Worm (Caenorhabditis elegans) whole organism, early embryonic: ENCODE results near the gene prde-1.

ENCODE experiments used
- B0310.2 ChIP-seq: sonication (generic microtip); optimal IDR thresholded peaks from 2 replicates; lab custom pipeline; 2016; ENCODE audit warnings: mild to moderate bottlenecking, missing genetic modification characterization, missing compliant biosample characterization
- F13C5.2 ChIP-seq: sonication (generic microtip); optimal IDR thresholded peaks from 2 replicates; lab custom pipeline; 2017; ENCODE audit warnings: mild to moderate bottlenecking, missing genetic modification characterization, inconsistent platforms, missing compliant biosample characterization
- aly-1 ChIP-seq: sonication (generic microtip); optimal IDR thresholded peaks from 2 replicates; lab custom pipeline; 2016; ENCODE audit warnings: missing genetic modification characterization, missing compliant biosample characterization
- ama-1 ChIP-seq: fragments of 150-350 bp; optimal IDR thresholded peaks from 2 replicates; lab custom pipeline; 2014
- ceh-13 ChIP-seq: fragments of 200-800 bp; sonication (Bioruptor generic); optimal IDR thresholded peaks from 2 replicates; lab custom pipeline; 2018; ENCODE audit warnings: mild to moderate bottlenecking, missing genetic modification characterization, missing compliant biosample characterization
- ceh-36 ChIP-seq: sonication (generic microtip); optimal IDR thresholded peaks from 2 replicates; lab custom pipeline; 2016; ENCODE audit warnings: missing genetic modification characterization, inconsistent platforms, missing compliant biosample characterization
- ets-7 ChIP-seq: sonication (generic microtip); optimal IDR thresholded peaks from 2 replicates; lab custom pipeline; 2016; ENCODE audit warnings: missing genotype, missing genetic modification characterization, missing compliant biosample characterization
- flt-1 ChIP-seq: fragments of 200-800 bp; sonication (Bioruptor generic); IDR thresholded peaks from 2 replicates; pipeline ENCODE4 v1.3.6; 2022; ENCODE audit warnings: missing genetic modification characterization, missing compliant biosample characterization
- hmbx-1 ChIP-seq: sonication (generic microtip); optimal IDR thresholded peaks from 2 replicates; lab custom pipeline; 2016; ENCODE audit warnings: mild to moderate bottlenecking, missing genetic modification characterization, missing compliant biosample characterization
- hmg-4 ChIP-seq: fragments of 200-800 bp; sonication (Bioruptor generic); optimal IDR thresholded peaks from 2 replicates; lab custom pipeline; 2018; ENCODE audit warnings: mild to moderate bottlenecking, missing genetic modification characterization, missing compliant biosample characterization
- hnd-1 ChIP-seq: sonication (generic microtip); optimal IDR thresholded peaks from 2 replicates; lab custom pipeline; 2016; ENCODE audit warnings: missing genetic modification characterization, missing compliant biosample characterization
- pes-1 ChIP-seq: fragments of 200-800 bp; sonication (Bioruptor generic); IDR thresholded peaks from 2 replicates; pipeline ENCODE4 v1.3.6; 2022; ENCODE audit warnings: missing genetic modification reagents, missing genetic modification characterization, missing compliant biosample characterization
- scrt-1 ChIP-seq: fragments of 200-800 bp; sonication (Bioruptor generic); IDR thresholded peaks from 2 replicates; pipeline ENCODE4 v1.3.6; 2022; ENCODE audit warnings: missing genetic modification characterization, missing compliant biosample characterization
- sea-1 ChIP-seq: fragments of 200-800 bp; sonication (Bioruptor generic); conservative IDR thresholded peaks from 2 replicates; pipeline ENCODE4 v1.3.6; 2022; ENCODE audit warnings: missing genetic modification characterization, missing compliant biosample characterization
- tbx-11 ChIP-seq: fragments of 200-800 bp; sonication (Bioruptor generic); IDR thresholded peaks from 2 replicates; pipeline ENCODE4 v1.3.6; 2022; ENCODE audit warnings: missing genetic modification characterization, missing compliant biosample characterization
- tbx-37 ChIP-seq: fragments of 200-800 bp; sonication (Bioruptor generic); conservative IDR thresholded peaks from 2 replicates; pipeline ENCODE4 v1.3.6; 2022; ENCODE audit warnings: missing genetic modification reagents, missing genetic modification characterization, missing compliant biosample characterization
- tra-4 ChIP-seq: sonication (generic microtip); optimal IDR thresholded peaks from 2 replicates; lab custom pipeline; 2017; ENCODE audit warnings: missing genetic modification characterization, missing compliant biosample characterization

Gene prde-1

DNA sequence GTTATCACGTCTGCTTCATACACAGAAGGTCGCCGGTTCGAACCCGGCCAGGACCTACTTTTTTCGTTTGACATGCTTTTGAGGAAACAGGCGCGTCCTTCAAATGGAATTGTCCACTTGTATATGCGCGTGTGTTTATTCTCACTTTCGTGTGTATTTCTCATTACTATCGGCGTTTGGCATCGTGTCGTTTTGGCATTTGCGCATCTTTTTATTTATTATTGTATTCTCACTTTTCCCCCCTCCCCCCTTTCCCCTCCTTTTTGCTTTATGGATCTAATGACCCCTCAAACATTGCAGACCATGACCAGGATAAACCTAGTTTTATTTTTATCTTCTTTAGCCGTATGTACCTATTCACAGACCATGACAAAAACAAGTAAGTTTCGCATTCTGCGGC, 20.6 kb upstream of the prde-1 start, which contains the start of gene F21A3.3:
TSS of gene F21A3.3 (plus strand) at position 301 of the 400 bp plus-strand sequence.
- TF ChIP-seq flt-1 (GFP tag; lab: Robert Waterston, UW) (no peak), aly-1 (tag; lab: Kevin White, UChicago) (no peak), hmg-4 (GFP tag; lab: Kevin White, UChicago) (no peak), B0310.2 (tag; lab: Kevin White, UChicago) (no peak), tra-4 (tag; lab: Kevin White, UChicago) (no peak), tbx-11 (GFP tag; lab: Robert Waterston, UW) (no peak), pes-1 (GFP tag; lab: Robert Waterston, UW) (no peak), sea-1 (GFP tag; lab: Robert Waterston, UW) (no peak), F13C5.2 (tag; lab: Kevin White, UChicago) (no peak), ceh-36 (tag; lab: Kevin White, UChicago) (no peak), ceh-13 (no peak), hnd-1 (tag; lab: Kevin White, UChicago) (no peak), ama-1 (lab: Kevin White, UChicago) (no peak), ets-7 (tag; lab: Kevin White, UChicago) (no peak), hmbx-1 (tag; lab: Kevin White, UChicago) (no peak), tbx-37 (GFP tag; lab: Robert Waterston, UW) (no peak), scrt-1 (GFP tag; lab: Robert Waterston, UW) (no peak)

ce11 chrV:15519845-15520244, 18.2 kb upstream of the prde-1 start:
- no peak for TF ChIP-seq hnd-1 (tag; lab: Kevin White, UChicago)

DNA sequence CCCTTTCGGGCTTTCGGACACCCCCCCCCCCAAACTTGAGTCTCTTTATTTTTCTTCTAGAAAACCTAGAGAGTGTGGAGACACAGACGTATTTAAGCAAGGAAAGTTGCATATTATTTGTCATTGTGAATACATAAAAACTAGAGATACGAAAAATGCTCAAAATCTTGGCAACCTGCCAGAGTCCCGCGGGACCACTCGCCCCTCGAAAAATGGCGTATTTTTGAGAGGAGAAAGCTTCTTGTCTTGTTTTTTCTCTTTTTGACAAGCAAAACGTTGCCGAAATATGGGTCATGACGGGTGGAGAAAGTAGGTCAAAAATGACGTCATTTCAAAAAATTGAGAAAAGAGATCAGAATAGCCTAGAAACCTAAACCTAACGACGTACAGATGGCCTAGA, 17.6 kb upstream of the prde-1 start:
- no peak for TF ChIP-seq ama-1 (lab: Kevin White, UChicago)
- TF ChIP-seq B0310.2 (tag; lab: Kevin White, UChicago) = no peak
- TF ChIP-seq hmbx-1 (tag; lab: Kevin White, UChicago) = no peak
- no peak for TF ChIP-seq aly-1 (tag; lab: Kevin White, UChicago)
- TF ChIP-seq ets-7 (tag; lab: Kevin White, UChicago) = no peak

- no peak for TF ChIP-seq tbx-11 (GFP tag; lab: Robert Waterston, UW)
These were observed 16.1 kb upstream of the prde-1 start, which contains the start of gene lgc-31 for ce11 chrV:15521920-15522319. Gene lgc-31, minus strand, starts transcription at chrV:15522020.

- TF ChIP-seq aly-1 (tag; lab: Kevin White, UChicago) (no peak), F13C5.2 (tag; lab: Kevin White, UChicago) (no peak), ama-1 (lab: Kevin White, UChicago) (no peak), hmg-4 (GFP tag; lab: Kevin White, UChicago) (no peak), hmbx-1 (tag; lab: Kevin White, UChicago) (no peak), tbx-37 (GFP tag; lab: Robert Waterston, UW) (no peak), scrt-1 (GFP tag; lab: Robert Waterston, UW) (no peak)
These were observed 9.0 kb upstream of the prde-1 start, which contains the start of gene srh-276 for ce11 chrV:15529069-15529468. Gene srh-276, plus strand, starts transcription at chrV:15529369.

- no peak for TF ChIP-seq hnd-1 (tag; lab: Kevin White, UChicago)
- no peak for TF ChIP-seq ets-7 (tag; lab: Kevin White, UChicago)
- TF ChIP-seq aly-1 (tag; lab: Kevin White, UChicago) = no peak
- TF ChIP-seq flt-1 (GFP tag; lab: Robert Waterston, UW) = no peak
- no peak for TF ChIP-seq F13C5.2 (tag; lab: Kevin White, UChicago)
- no peak for TF ChIP-seq sea-1 (GFP tag; lab: Robert Waterston, UW)
- TF ChIP-seq pes-1 (GFP tag; lab: Robert Waterston, UW) = no peak
- TF ChIP-seq tbx-37 (GFP tag; lab: Robert Waterston, UW) = no peak
- TF ChIP-seq hmbx-1 (tag; lab: Kevin White, UChicago) = no peak
- no peak for TF ChIP-seq scrt-1 (GFP tag; lab: Robert Waterston, UW)
- no peak for TF ChIP-seq hmg-4 (GFP tag; lab: Kevin White, UChicago)
- no peak for TF ChIP-seq B0310.2 (tag; lab: Kevin White, UChicago)
- no peak for TF ChIP-seq ama-1 (lab: Kevin White, UChicago)
- no peak for TF ChIP-seq tra-4 (tag; lab: Kevin White, UChicago)
- TF ChIP-seq ceh-36 (tag; lab: Kevin White, UChicago) = no peak
- TF ChIP-seq ceh-13 = no peak
- no peak for TF ChIP-seq tbx-11 (GFP tag; lab: Robert Waterston, UW)
These were observed 4.9 kb upstream of the prde-1 start, which contains the start of gene F21A3.11 for ce11 chrV:15533096-15533495. Gene F21A3.11, minus strand, starts transcription at chrV:15533212.

ce11 chrV:15533864-15534263, 4.2 kb upstream of the prde-1 start, which contains the start of gene F21A3.2:
Gene F21A3.2, minus strand, starts transcription at chrV:15533964.
- TF ChIP-seq B0310.2 (tag; lab: Kevin White, UChicago) (no peak), ets-7 (tag; lab: Kevin White, UChicago) (no peak), ceh-36 (tag; lab: Kevin White, UChicago) (no peak), sea-1 (GFP tag; lab: Robert Waterston, UW) (no peak), hmg-4 (GFP tag; lab: Kevin White, UChicago) (no peak), ama-1 (lab: Kevin White, UChicago) (no peak), scrt-1 (GFP tag; lab: Robert Waterston, UW) (no peak), tbx-11 (GFP tag; lab: Robert Waterston, UW) (no peak), ceh-13 (no peak)

ce11 chrV:15536320-15536719, 1.7 kb upstream of the prde-1 start, which contains the start of gene F21A3.4:
Gene F21A3.4, plus strand, starts transcription at chrV:15536620.
- no peak for TF ChIP-seq B0310.2 (tag; lab: Kevin White, UChicago)
- TF ChIP-seq flt-1 (GFP tag; lab: Robert Waterston, UW) = no peak
- TF ChIP-seq tra-4 (tag; lab: Kevin White, UChicago) = no peak
- TF ChIP-seq F13C5.2 (tag; lab: Kevin White, UChicago) = no peak
- TF ChIP-seq aly-1 (tag; lab: Kevin White, UChicago) = no peak
- no peak for TF ChIP-seq tbx-11 (GFP tag; lab: Robert Waterston, UW)
- TF ChIP-seq ceh-36 (tag; lab: Kevin White, UChicago) = no peak
- no peak for TF ChIP-seq ama-1 (lab: Kevin White, UChicago)
- no peak for TF ChIP-seq hmg-4 (GFP tag; lab: Kevin White, UChicago)
- TF ChIP-seq hmbx-1 (tag; lab: Kevin White, UChicago) = no peak
- no peak for TF ChIP-seq ets-7 (tag; lab: Kevin White, UChicago)
